Fruit fly (Drosophila melanogaster) whole organism, pupa: ENCODE results near the gene kay.

Experiments
- CG10348 ChIP-seq: fragments of 200-800 bp; sonication (Bioruptor generic); IDR thresholded peaks from 2 replicates; pipeline ENCODE4 v1.3.6; 2022; ENCODE audit warnings: missing biosample characterization, missing genetic modification characterization
- CG12605 ChIP-seq: fragments of 200-800 bp; sonication (Bioruptor generic); IDR thresholded peaks from 2 replicates; pipeline ENCODE4 v1.3.6; 2022; ENCODE audit warnings: missing biosample characterization, missing genetic modification characterization
- CG13204 ChIP-seq: fragments of 200-800 bp; sonication (Bioruptor generic); optimal IDR thresholded peaks from 2 replicates; lab custom pipeline; 2018; ENCODE audit warnings: missing biosample characterization, mild to moderate bottlenecking, missing genetic modification characterization, moderate library complexity
- CG14655 ChIP-seq: fragments of 200-800 bp; sonication (Bioruptor generic); optimal IDR thresholded peaks from 3 replicates; lab custom pipeline; 2017; ENCODE audit warnings: mild to moderate bottlenecking, missing biosample characterization, missing genetic modification reagents, missing genetic modification characterization
- CG15710 ChIP-seq: fragments of 200-800 bp; sonication (Bioruptor generic); optimal IDR thresholded peaks from 2 replicates; lab custom pipeline; 2018; ENCODE audit warnings: missing biosample characterization, mild to moderate bottlenecking, missing genetic modification characterization, moderate library complexity
- CG17806 ChIP-seq: fragments of 200-800 bp; sonication (Bioruptor generic); optimal IDR thresholded peaks from 2 replicates; lab custom pipeline; 2018; ENCODE audit warnings: missing biosample characterization, mild to moderate bottlenecking, missing genetic modification characterization, moderate library complexity
- CG32121 ChIP-seq: fragments of 200-800 bp; sonication (Bioruptor generic); IDR thresholded peaks from 2 replicates; pipeline ENCODE4 v1.3.6; 2022; ENCODE audit warnings: missing biosample characterization, missing genetic modification characterization
- CG34367 ChIP-seq: fragments of 200-800 bp; sonication (Bioruptor generic); optimal IDR thresholded peaks from 2 replicates; lab custom pipeline; 2018; ENCODE audit warnings: missing biosample characterization, mild to moderate bottlenecking, missing genetic modification characterization
- CG4496 ChIP-seq: fragments of 200-800 bp; sonication (Bioruptor generic); IDR thresholded peaks from 3 replicates; pipeline ENCODE4 v1.3.6; 2022; ENCODE audit warnings: missing biosample characterization, missing genetic modification characterization
- CG8159 ChIP-seq: fragments of 200-800 bp; sonication (Bioruptor generic); optimal IDR thresholded peaks from 3 replicates; lab custom pipeline; 2018; ENCODE audit warnings: missing biosample characterization, mild to moderate bottlenecking, missing genetic modification characterization, moderate library complexity
- CG8301 ChIP-seq: fragments of 200-800 bp; sonication (Bioruptor generic); optimal IDR thresholded peaks from 2 replicates; lab custom pipeline; 2018; ENCODE audit warnings: missing biosample characterization, mild to moderate bottlenecking, missing genetic modification characterization
- CG9948 ChIP-seq: fragments of 200-800 bp; sonication (Bioruptor generic); optimal IDR thresholded peaks from 2 replicates; lab custom pipeline; 2018; ENCODE audit warnings: missing biosample characterization, mild to moderate bottlenecking, missing genetic modification characterization, moderate library complexity
- D1 ChIP-seq: fragments of 200-800 bp; sonication (Bioruptor generic); optimal IDR thresholded peaks from 2 replicates; lab custom pipeline; 2018; ENCODE audit warnings: missing biosample characterization, mild to moderate bottlenecking, missing genetic modification characterization, moderate library complexity
- EcR ChIP-seq: fragments of 200-800 bp; sonication (Bioruptor generic); optimal IDR thresholded peaks from 3 replicates; lab custom pipeline; 2019; ENCODE audit warnings: missing biosample characterization, missing genetic modification characterization, mild to moderate bottlenecking, moderate library complexity, missing genetic modification reagents
- Ets98B ChIP-seq: fragments of 200-800 bp; sonication (Bioruptor generic); IDR thresholded peaks from 2 replicates; pipeline ENCODE4 v1.3.6; 2022; ENCODE audit warnings: missing biosample characterization, missing genetic modification characterization
- Pif1A ChIP-seq: fragments of 200-800 bp; sonication (Bioruptor generic); optimal IDR thresholded peaks from 3 replicates; lab custom pipeline; 2016; ENCODE audit warnings: missing biosample characterization, missing genetic modification characterization
- Pif1B ChIP-seq: fragments of 200-800 bp; sonication (Bioruptor generic); optimal IDR thresholded peaks from 3 replicates; lab custom pipeline; 2016; ENCODE audit warnings: missing biosample characterization, missing genetic modification characterization
- Snoo ChIP-seq: fragments of 200-800 bp; sonication (Bioruptor generic); optimal IDR thresholded peaks from 3 replicates; lab custom pipeline; 2017; ENCODE audit warnings: missing biosample characterization, mild to moderate bottlenecking, missing genetic modification characterization, inconsistent platforms
- fd96Ca ChIP-seq: fragments of 200-800 bp; sonication (Bioruptor generic); IDR thresholded peaks from 3 replicates; pipeline ENCODE4 v1.3.6; 2022; ENCODE audit warnings: missing biosample characterization, missing genetic modification characterization
- gl ChIP-seq: fragments of 200-800 bp; sonication (Bioruptor generic); optimal IDR thresholded peaks from 2 replicates; lab custom pipeline; 2018; ENCODE audit warnings: missing biosample characterization, mild to moderate bottlenecking, missing genetic modification characterization
- rn ChIP-seq: fragments of 200-800 bp; sonication (Bioruptor generic); IDR thresholded peaks from 2 replicates; pipeline ENCODE4 v1.3.6; 2022; ENCODE audit warnings: missing biosample characterization, missing genetic modification characterization

kay gene

DNA sequence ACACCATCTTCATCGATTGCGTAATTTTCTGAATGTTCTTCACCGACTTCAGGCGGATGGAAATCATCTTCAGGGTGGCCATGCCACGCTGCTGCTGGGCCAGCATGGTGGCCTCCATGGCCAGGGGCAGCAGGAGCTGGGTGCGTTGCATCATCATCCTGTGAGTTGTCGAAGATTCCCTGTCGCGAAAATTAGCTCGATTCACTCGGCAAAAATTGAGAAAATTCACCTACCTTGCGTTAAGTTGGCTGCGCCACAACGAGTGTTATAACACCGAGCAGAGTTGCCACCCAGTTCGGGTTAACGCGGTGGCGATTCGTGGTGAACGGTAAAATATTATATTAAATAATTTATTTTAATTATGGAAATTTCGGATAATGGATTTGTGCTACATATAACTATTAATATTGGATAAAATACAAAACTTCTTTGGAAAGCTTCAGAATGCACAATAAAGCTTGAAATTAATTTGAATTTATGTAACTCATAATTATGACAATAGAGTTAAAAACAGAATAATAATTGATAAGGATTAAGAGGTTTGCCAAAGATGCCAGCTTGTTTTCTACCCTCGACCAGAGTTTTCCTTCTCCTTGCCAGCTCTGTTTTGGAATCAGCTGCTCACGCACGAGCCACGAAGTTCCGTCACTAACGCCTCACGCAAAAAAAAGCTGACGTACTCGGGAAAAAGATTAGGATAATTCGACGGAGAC lies 17.0 kb upstream of the kay start, which contains the start of the genes ATPsyngamma and yata:
Gene ATPsyngamma (minus strand): TSS at position 573 of the 713 bp plus-strand sequence.
Gene yata (plus strand): TSS at position 629 of the 713 bp plus-strand sequence.
- TF ChIP-seq Snoo (tag; lab: Kevin White, UChicago) (peak; percentile 39), CG15710 (tag; lab: Kevin White, UChicago) (peak; percentile 45), CG4496 (GFP tag; lab: Robert Waterston, UW) (0 out of 3 replicates have a peak, but pooled peaks have one; percentile 27), Pif1A (no peak), CG8159 (no peak), CG34367 (tag; lab: Kevin White, UChicago) (no peak), D1 (tag; lab: Kevin White, UChicago) (no peak), CG8301 (no peak)
- TF ChIP-seq, all 21 proteins: peak for 3

DNA sequence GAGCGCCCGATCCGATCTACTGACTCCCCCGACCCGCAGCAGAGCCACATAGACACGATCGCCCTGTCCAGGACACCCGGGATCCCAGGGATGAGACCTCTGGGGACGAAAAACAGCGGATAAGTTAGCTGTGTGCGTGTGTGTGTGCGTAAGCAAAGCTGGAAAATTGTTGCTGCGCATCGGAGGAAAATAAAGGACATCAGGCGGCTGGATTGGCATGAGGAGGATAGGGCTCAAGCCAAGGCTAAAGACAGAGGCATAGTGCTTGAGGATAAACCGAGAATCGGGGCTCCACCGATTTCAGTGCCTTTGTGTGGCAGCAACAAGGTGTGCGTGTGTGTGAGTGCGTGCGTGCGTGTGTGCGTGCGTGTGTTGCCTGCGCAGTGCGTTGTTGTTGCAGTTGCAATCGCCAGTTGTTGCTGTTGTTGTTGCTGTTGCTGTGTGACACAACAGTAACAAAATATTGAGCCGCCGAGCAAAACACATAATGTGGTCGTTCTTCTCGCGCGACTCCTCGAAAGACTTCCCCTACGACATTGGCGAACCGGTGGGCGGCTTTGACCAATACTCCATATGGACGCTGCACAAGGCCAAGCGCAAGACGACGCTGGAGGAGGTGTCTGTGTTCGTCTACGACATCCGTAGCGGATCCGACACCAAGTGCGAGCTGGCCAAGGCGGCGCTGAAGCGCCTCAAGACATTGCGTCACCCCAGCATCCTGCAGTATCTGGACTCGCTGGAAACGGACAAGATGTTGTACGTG lies 16.3 kb upstream of the kay start:
- TF ChIP-seq CG32121 (GFP tag; lab: Robert Waterston, UW) (no peak), EcR (GFP tag; lab: Kevin White, UChicago) (no peak), fd96Ca (no peak), CG14655 (GFP tag; lab: Kevin White, UChicago) (no peak), Snoo (tag; lab: Kevin White, UChicago) (no peak), CG34367 (tag; lab: Kevin White, UChicago) (no peak), Pif1B (GFP tag; lab: Kevin White, UChicago) (no peak), CG9948 (tag; lab: Kevin White, UChicago) (no peak), gl (tag; lab: Kevin White, UChicago) (no peak), CG10348 (no peak), CG12605 (GFP tag; lab: Robert Waterston, UW) (no peak), D1 (tag; lab: Kevin White, UChicago) (no peak), Ets98B (GFP tag; lab: Robert Waterston, UW) (no peak)

DNA sequence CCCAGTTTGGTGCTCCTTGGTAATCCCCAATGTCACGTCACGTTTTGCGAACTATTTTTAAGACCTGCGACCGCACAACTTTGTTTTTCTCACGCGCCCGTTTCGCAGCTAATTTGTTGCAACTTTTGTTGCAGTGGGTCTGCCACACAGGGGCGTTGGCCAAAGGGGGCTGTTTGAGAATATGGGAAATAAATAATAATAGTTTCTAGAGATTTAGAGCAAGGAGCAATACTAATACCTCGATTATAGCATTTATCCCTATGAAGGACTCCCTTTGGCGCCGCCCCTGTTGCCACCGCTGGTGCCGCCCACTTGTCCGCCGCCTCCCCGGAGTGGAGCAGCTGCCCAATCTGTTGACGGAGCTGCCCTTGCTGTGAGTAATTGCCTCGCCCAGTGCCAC lies 10.5 kb upstream of the kay start:
- peak; percentile 87 for TF ChIP-seq CG32121 (GFP tag; lab: Robert Waterston, UW)
- TF ChIP-seq Snoo (tag; lab: Kevin White, UChicago) = no peak
- peak; percentile 7 for TF ChIP-seq CG9948 (tag; lab: Kevin White, UChicago)
- no peak for TF ChIP-seq CG13204
- peak; percentile 40; the same call in 1 of the 2 replicates for TF ChIP-seq CG12605 (GFP tag; lab: Robert Waterston, UW)
- TF ChIP-seq Ets98B (GFP tag; lab: Robert Waterston, UW) = peak; percentile 87
- TF ChIP-seq Pif1B (GFP tag; lab: Kevin White, UChicago) = no peak
- no peak for TF ChIP-seq gl (tag; lab: Kevin White, UChicago)
- TF ChIP-seq CG4496 (GFP tag; lab: Robert Waterston, UW) = peak; percentile 83
- TF ChIP-seq CG15710 (tag; lab: Kevin White, UChicago) = peak; percentile 3
- TF ChIP-seq rn (GFP tag; lab: Robert Waterston, UW) = 0 out of 2 replicates have a peak, but pooled peaks have one; percentile 52
- TF ChIP-seq fd96Ca = peak; percentile 90
- peak; percentile 33; the same call in 1 of the 2 replicates for TF ChIP-seq CG10348

- TF ChIP-seq Pif1A = no peak
- no peak for TF ChIP-seq CG15710 (tag; lab: Kevin White, UChicago)
- TF ChIP-seq CG32121 (GFP tag; lab: Robert Waterston, UW) = no peak
- TF ChIP-seq CG34367 (tag; lab: Kevin White, UChicago) = no peak
- no peak for TF ChIP-seq CG13204
- TF ChIP-seq CG17806 (tag; lab: Kevin White, UChicago) = no peak
- no peak for TF ChIP-seq fd96Ca
- no peak for TF ChIP-seq CG10348
- no peak for TF ChIP-seq Snoo (tag; lab: Kevin White, UChicago)
- TF ChIP-seq gl (tag; lab: Kevin White, UChicago) = no peak
- TF ChIP-seq Ets98B (GFP tag; lab: Robert Waterston, UW) = no peak
- no peak for TF ChIP-seq CG8301
- no peak for TF ChIP-seq CG8159
- no peak for TF ChIP-seq CG12605 (GFP tag; lab: Robert Waterston, UW)
- no peak for TF ChIP-seq CG9948 (tag; lab: Kevin White, UChicago)
- TF ChIP-seq D1 (tag; lab: Kevin White, UChicago) = no peak
- no peak for TF ChIP-seq CG4496 (GFP tag; lab: Robert Waterston, UW)
- TF ChIP-seq CG14655 (GFP tag; lab: Kevin White, UChicago) = no peak
- TF ChIP-seq EcR (GFP tag; lab: Kevin White, UChicago) = no peak
Measured at dm6 chr3R:29756153-29756552, 9.6 kb upstream of the kay start.

dm6 chr3R:29757226-29757625 lies 8.6 kb upstream of the kay start:
- TF ChIP-seq EcR (GFP tag; lab: Kevin White, UChicago) (peak; percentile 35), CG9948 (tag; lab: Kevin White, UChicago) (no peak), CG8159 (no peak), CG4496 (GFP tag; lab: Robert Waterston, UW) (peak; percentile 36; the same call in 2 of the 3 replicates), CG32121 (GFP tag; lab: Robert Waterston, UW) (no peak; the same call in 1 of the 2 replicates), D1 (tag; lab: Kevin White, UChicago) (no peak), CG8301 (no peak), CG13204 (peak; percentile 83), CG15710 (tag; lab: Kevin White, UChicago) (no peak), CG17806 (tag; lab: Kevin White, UChicago) (no peak), fd96Ca (peak; percentile 49), Ets98B (GFP tag; lab: Robert Waterston, UW) (peak; percentile 37; the same call in 1 of the 2 replicates), CG12605 (GFP tag; lab: Robert Waterston, UW) (peak; percentile 40), CG34367 (tag; lab: Kevin White, UChicago) (peak; percentile 52), Pif1A (peak; percentile 62), CG14655 (GFP tag; lab: Kevin White, UChicago) (no peak), gl (tag; lab: Kevin White, UChicago) (peak; percentile 74), Snoo (tag; lab: Kevin White, UChicago) (no peak), Pif1B (GFP tag; lab: Kevin White, UChicago) (no peak), rn (GFP tag; lab: Robert Waterston, UW) (0 out of 2 replicates have a peak, but pooled peaks have one; percentile 18), CG10348 (no peak)
- TF ChIP-seq, all 21 proteins: peak for 10
